Worm (Caenorhabditis elegans) whole organism, early embryonic: Measurements from ENCODE around the gene swm-1.

Experiments
- ama-1 ChIP-seq: fragments of 150-350 bp; optimal IDR thresholded peaks from 2 replicates; lab custom pipeline; 2014
- sea-1 ChIP-seq: fragments of 200-800 bp; sonication (Bioruptor generic); conservative IDR thresholded peaks from 2 replicates; pipeline ENCODE4 v1.3.6; 2022; ENCODE audit warnings: missing genetic modification characterization, missing compliant biosample characterization
- tbx-11 ChIP-seq: fragments of 200-800 bp; sonication (Bioruptor generic); IDR thresholded peaks from 2 replicates; pipeline ENCODE4 v1.3.6; 2022; ENCODE audit warnings: missing genetic modification characterization, missing compliant biosample characterization
- tbx-37 ChIP-seq: fragments of 200-800 bp; sonication (Bioruptor generic); conservative IDR thresholded peaks from 2 replicates; pipeline ENCODE4 v1.3.6; 2022; ENCODE audit warnings: missing genetic modification reagents, missing genetic modification characterization, missing compliant biosample characterization

DNA sequence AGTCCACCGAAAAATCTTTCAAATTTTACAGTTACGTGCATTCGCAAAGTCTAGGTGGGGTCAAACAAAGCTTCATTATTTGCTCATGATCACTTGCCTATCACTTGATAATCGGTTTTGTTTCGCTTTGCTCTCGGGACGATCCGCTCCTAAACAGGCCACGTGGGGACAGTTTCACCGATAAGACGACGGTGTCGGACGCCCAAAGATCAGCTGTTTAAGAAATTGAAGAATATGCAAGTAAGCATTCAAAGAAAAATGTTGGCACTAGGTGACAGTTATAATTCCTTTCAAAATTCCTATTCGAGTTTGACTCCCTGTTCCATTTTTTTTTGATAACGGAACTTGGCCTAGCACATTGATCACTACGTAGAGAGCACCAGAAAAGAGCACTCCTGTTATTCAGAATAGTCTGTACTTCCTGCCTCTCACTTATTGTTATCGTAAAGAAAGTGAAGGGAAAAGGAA is 25.3 kb upstream of the swm-1 start:
- TF ChIP-seq ama-1 (no peak), sea-1 (no peak), tbx-11 (GFP tag; lab: Robert Waterston, UW) (no peak), tbx-37 (GFP tag; lab: Robert Waterston, UW) (no peak)
